Worm (Caenorhabditis elegans): ENCODE results near the gene C32A9.1.

ce11 chrX:10297410-10297809 lies 37.5 kb upstream of the C32A9.1 start:
- TF ChIP-seq nhr-11 (tag; optimal IDR thresholded peaks at IDR 0.05) = no peak
- no peak for TF ChIP-seq K02D7.2 (tag; optimal IDR thresholded peaks at IDR 0.05)
- no peak for TF ChIP-seq rnt-1 (tag; optimal IDR thresholded peaks at IDR 0.05)
- TF ChIP-seq ama-1 (optimal IDR thresholded peaks at IDR 0.05) = no peak
- no peak for TF ChIP-seq fkh-10 (GFP tag; optimal IDR thresholded peaks at IDR 0.05)
- TF ChIP-seq pqm-1 (tag; optimal IDR thresholded peaks at IDR 0.05) = no peak
- no peak for TF ChIP-seq hlh-6 (tag; optimal IDR thresholded peaks at IDR 0.05)
- TF ChIP-seq nhr-232 (tag; optimal IDR thresholded peaks at IDR 0.05) = no peak
- no peak for TF ChIP-seq T23F11.4 (GFP tag; optimal IDR thresholded peaks at IDR 0.05)
- TF ChIP-seq ceh-19 (GFP tag; optimal IDR thresholded peaks at IDR 0.05) = no peak
